Fruit fly (Drosophila melanogaster): ENCODE data around the gene Hs3st-B.

- no peak for TF ChIP-seq psq (optimal IDR thresholded peaks at IDR 0.05)
- no peak for TF ChIP-seq CG8478 (optimal IDR thresholded peaks at IDR 0.05)
- TF ChIP-seq usp (GFP tag; optimal IDR thresholded peaks at IDR 0.05), result no peak
- no peak for TF ChIP-seq pan (optimal IDR thresholded peaks at IDR 0.05)
Measured at dm6 chrX:19291780-19292605, 43.6 kb downstream of the Hs3st-B start.
